Fruit fly (Drosophila melanogaster) whole organism, embryonic: ENCODE measurements around the gene CG16749.

Experiments
- Antp ChIP-seq: fragments of 200-800 bp; sonication (Bioruptor generic); optimal IDR thresholded peaks from 3 replicates; lab custom pipeline; 2016; ENCODE audit warnings: missing biosample characterization, missing genetic modification characterization
- Atf-2 ChIP-seq: fragments of 200-800 bp; sonication (Bioruptor generic); optimal IDR thresholded peaks from 2 replicates; lab custom pipeline; 2016; ENCODE audit warnings: missing biosample characterization, missing genetic modification characterization
- BtbVII ChIP-seq: fragments of 200-800 bp; sonication (Bioruptor generic); optimal IDR thresholded peaks from 3 replicates; lab custom pipeline; 2017; ENCODE audit warnings: missing biosample characterization, mild to moderate bottlenecking, missing genetic modification characterization
- CG11723 ChIP-seq: fragments of 200-800 bp; sonication (Bioruptor generic); optimal IDR thresholded peaks from 2 replicates; lab custom pipeline; 2017; ENCODE audit warnings: missing biosample characterization, mild to moderate bottlenecking, missing genetic modification characterization
- CG12155 ChIP-seq: fragments of 200-800 bp; sonication (Bioruptor generic); optimal IDR thresholded peaks from 3 replicates; lab custom pipeline; 2016; ENCODE audit warnings: missing biosample characterization, missing genetic modification characterization
- CG12659 ChIP-seq: fragments of 200-800 bp; sonication (Bioruptor generic); optimal IDR thresholded peaks from 3 replicates; lab custom pipeline; 2017; ENCODE audit warnings: mild to moderate bottlenecking, missing biosample characterization, missing genetic modification reagents, missing genetic modification characterization
- CG12769 ChIP-seq: fragments of 200-800 bp; sonication (Bioruptor generic); optimal IDR thresholded peaks from 2 replicates; lab custom pipeline; 2019; ENCODE audit warnings: missing biosample characterization, mild to moderate bottlenecking, missing genetic modification characterization, moderate library complexity
- CG12942 ChIP-seq: fragments of 200-800 bp; sonication (Bioruptor generic); optimal IDR thresholded peaks from 3 replicates; lab custom pipeline; 2016; ENCODE audit warnings: missing biosample characterization, missing genetic modification characterization
- CG13296 ChIP-seq: fragments of 200-800 bp; sonication (Bioruptor generic); optimal IDR thresholded peaks from 3 replicates; lab custom pipeline; 2018; ENCODE audit warnings: missing biosample characterization, mild to moderate bottlenecking, missing genetic modification characterization
- CG13624 ChIP-seq: fragments of 200-800 bp; sonication (Bioruptor generic); optimal IDR thresholded peaks from 2 replicates; lab custom pipeline; 2016; ENCODE audit warnings: missing biosample characterization, missing genetic modification characterization
- CG14965 ChIP-seq: fragments of 200-800 bp; sonication (Bioruptor generic); optimal IDR thresholded peaks from 2 replicates; lab custom pipeline; 2016; ENCODE audit warnings: missing biosample characterization, missing genetic modification characterization, borderline replicate concordance
- CG15696 ChIP-seq: fragments of 200-800 bp; sonication (Bioruptor generic); optimal IDR thresholded peaks from 2 replicates; lab custom pipeline; 2019; ENCODE audit warnings: missing biosample characterization, mild to moderate bottlenecking, missing genetic modification characterization, moderate library complexity
- CG1602 ChIP-seq: fragments of 200-800 bp; sonication (Bioruptor generic); optimal IDR thresholded peaks from 3 replicates; lab custom pipeline; 2016; ENCODE audit warnings: missing biosample characterization, missing genetic modification characterization
- CG16815 ChIP-seq: fragments of 200-800 bp; sonication (Bioruptor generic); optimal IDR thresholded peaks from 3 replicates; lab custom pipeline; 2017; ENCODE audit warnings: missing biosample characterization, mild to moderate bottlenecking, missing genetic modification characterization
- CG17568 ChIP-seq: fragments of 200-800 bp; sonication (Bioruptor generic); optimal IDR thresholded peaks from 2 replicates; lab custom pipeline; 2018; ENCODE audit warnings: missing biosample characterization, mild to moderate bottlenecking, missing genetic modification characterization, moderate library complexity
- CG17612 ChIP-seq: fragments of 200-800 bp; sonication (Bioruptor generic); IDR thresholded peaks from 2 replicates; pipeline ENCODE4 v1.3.6; 2022; ENCODE audit warnings: missing biosample characterization, missing genetic modification characterization
- CG2116 ChIP-seq: fragments of 200-800 bp; sonication (Bioruptor generic); optimal IDR thresholded peaks from 3 replicates; lab custom pipeline; 2018; ENCODE audit warnings: missing biosample characterization, mild to moderate bottlenecking, missing genetic modification characterization
- CG2678 ChIP-seq: fragments of 200-800 bp; sonication (Bioruptor generic); optimal IDR thresholded peaks from 3 replicates; lab custom pipeline; 2019; ENCODE audit warnings: missing biosample characterization, mild to moderate bottlenecking, missing genetic modification characterization, moderate library complexity
- CG33213 ChIP-seq: fragments of 200-800 bp; sonication (Bioruptor generic); optimal IDR thresholded peaks from 3 replicates; lab custom pipeline; 2016; ENCODE audit warnings: missing biosample characterization, missing genetic modification characterization
- CG6654 ChIP-seq: fragments of 200-800 bp; sonication (Bioruptor generic); optimal IDR thresholded peaks from 2 replicates; lab custom pipeline; 2017; ENCODE audit warnings: missing biosample characterization, mild to moderate bottlenecking, missing genetic modification characterization
- CG7556 ChIP-seq: fragments of 200-800 bp; sonication (Bioruptor generic); optimal IDR thresholded peaks from 2 replicates; lab custom pipeline; 2017; ENCODE audit warnings: missing biosample characterization, mild to moderate bottlenecking, missing genetic modification characterization
- CG7786 ChIP-seq: fragments of 200-800 bp; sonication (Bioruptor generic); optimal IDR thresholded peaks from 2 replicates; lab custom pipeline; 2016; ENCODE audit warnings: missing biosample characterization, missing genetic modification characterization
- CG7839 ChIP-seq: fragments of 200-800 bp; sonication (Bioruptor generic); optimal IDR thresholded peaks from 3 replicates; lab custom pipeline; 2018; ENCODE audit warnings: missing biosample characterization, mild to moderate bottlenecking, missing genetic modification characterization, moderate library complexity
- CG7928 ChIP-seq: fragments of 200-800 bp; sonication (Bioruptor generic); optimal IDR thresholded peaks from 2 replicates; lab custom pipeline; 2017; ENCODE audit warnings: missing biosample characterization, mild to moderate bottlenecking, missing genetic modification characterization
- CG8089 ChIP-seq: fragments of 200-800 bp; sonication (Bioruptor generic); optimal IDR thresholded peaks from 3 replicates; lab custom pipeline; 2016; ENCODE audit warnings: missing biosample characterization, missing genetic modification characterization
- CG8944 ChIP-seq: fragments of 200-800 bp; sonication (Bioruptor generic); optimal IDR thresholded peaks from 3 replicates; lab custom pipeline; 2016; ENCODE audit warnings: missing biosample characterization, missing genetic modification characterization
- CHES-1-like ChIP-seq: fragments of 200-800 bp; sonication (Bioruptor generic); optimal IDR thresholded peaks from 2 replicates; lab custom pipeline; 2016; ENCODE audit warnings: missing biosample characterization, missing genetic modification characterization
- Camta ChIP-seq: fragments of 200-800 bp; sonication (Bioruptor generic); optimal IDR thresholded peaks from 2 replicates; lab custom pipeline; 2016; ENCODE audit warnings: missing biosample characterization, missing genetic modification characterization
- Hr51 ChIP-seq, 2 experiments: fragments of 200-800 bp; sonication (Bioruptor generic); optimal IDR thresholded peaks; 2 replicates in 1 of 2; 3 replicates in 1 of 2; lab custom pipeline; 2016 to 2018; ENCODE audit warnings: missing biosample characterization in 2 of 2, missing genetic modification characterization in 2 of 2, mild to moderate bottlenecking in 1 of 2, moderate library complexity in 1 of 2
- Hsf ChIP-seq: fragments of 200-800 bp; sonication (Bioruptor generic); optimal IDR thresholded peaks from 3 replicates; lab custom pipeline; 2016; ENCODE audit warnings: missing biosample characterization, missing genetic modification characterization
- Oaz ChIP-seq: fragments of 200-800 bp; sonication (Bioruptor generic); IDR thresholded peaks from 2 replicates; pipeline ENCODE4 v1.3.6; 2022; ENCODE audit warnings: missing biosample characterization, missing genetic modification characterization
- YL-1 ChIP-seq: fragments of 200-800 bp; sonication (Bioruptor generic); optimal IDR thresholded peaks from 3 replicates; lab custom pipeline; 2017; ENCODE audit warnings: missing biosample characterization, mild to moderate bottlenecking, missing genetic modification characterization
- al ChIP-seq: fragments of 200-800 bp; sonication (Bioruptor generic); IDR thresholded peaks from 2 replicates; pipeline ENCODE4 v1.3.6; 2022; ENCODE audit warnings: missing biosample characterization, missing genetic modification characterization
- aop ChIP-seq: fragments of 200-800 bp; sonication (Bioruptor generic); IDR thresholded peaks from 2 replicates; pipeline ENCODE4 v1.3.6; 2022; ENCODE audit warnings: missing biosample characterization, missing genetic modification characterization
- chif ChIP-seq, 2 experiments: fragments of 200-800 bp; sonication (Bioruptor generic); optimal IDR thresholded peaks; 3 replicates each; lab custom pipeline; 2016; ENCODE audit warnings: missing biosample characterization in 2 of 2, missing genetic modification characterization in 2 of 2
- dpn ChIP-seq, 2 experiments: fragments of 200-800 bp; sonication (Bioruptor generic); optimal IDR thresholded peaks; 3 replicates each; lab custom pipeline; 2016; ENCODE audit warnings: missing biosample characterization in 2 of 2, missing genetic modification characterization in 2 of 2
- ewg ChIP-seq: fragments of 200-800 bp; sonication (Bioruptor generic); optimal IDR thresholded peaks from 3 replicates; lab custom pipeline; 2017; ENCODE audit warnings: mild to moderate bottlenecking, missing biosample characterization, missing genetic modification reagents, missing genetic modification characterization
- eyg ChIP-seq: fragments of 200-800 bp; sonication (Bioruptor generic); optimal IDR thresholded peaks from 3 replicates; lab custom pipeline; 2016; ENCODE audit warnings: missing biosample characterization, missing genetic modification characterization
- ftz-f1 ChIP-seq: fragments of 200-800 bp; sonication (Bioruptor generic); optimal IDR thresholded peaks from 2 replicates; lab custom pipeline; 2016; ENCODE audit warnings: missing biosample characterization, missing genetic modification characterization
- grau ChIP-seq: fragments of 200-800 bp; optimal IDR thresholded peaks from 3 replicates; lab custom pipeline; 2019; ENCODE audit warnings: missing biosample characterization, mild to moderate bottlenecking, missing genetic modification characterization, moderate library complexity
- lab ChIP-seq: fragments of 200-800 bp; sonication (Bioruptor generic); optimal IDR thresholded peaks from 3 replicates; lab custom pipeline; 2017; ENCODE audit warnings: missing biosample characterization, missing genetic modification characterization, mild to moderate bottlenecking, moderate library complexity, missing genetic modification reagents
- org-1 ChIP-seq: fragments of 200-800 bp; sonication (Bioruptor generic); optimal IDR thresholded peaks from 2 replicates; lab custom pipeline; 2017; ENCODE audit warnings: missing biosample characterization, missing genetic modification characterization
- pzg ChIP-seq: fragments of 200-800 bp; sonication (Bioruptor generic); optimal IDR thresholded peaks from 3 replicates; lab custom pipeline; 2018; ENCODE audit warnings: missing biosample characterization, mild to moderate bottlenecking, missing genetic modification characterization, moderate library complexity
- sens ChIP-seq: fragments of 200-800 bp; sonication (Bioruptor generic); peaks from one replicate; lab custom pipeline; 2016; ENCODE audit warnings: missing biosample characterization, missing genetic modification characterization
- slp2 ChIP-seq: fragments of 200-800 bp; sonication (Bioruptor generic); optimal IDR thresholded peaks from 2 replicates; lab custom pipeline; 2016; ENCODE audit warnings: missing biosample characterization, missing genetic modification characterization
- tap ChIP-seq: fragments of 200-800 bp; optimal IDR thresholded peaks from 3 replicates; lab custom pipeline; 2019; ENCODE audit warnings: missing biosample characterization, mild to moderate bottlenecking, missing genetic modification characterization, moderate library complexity
- wor ChIP-seq: fragments of 200-800 bp; sonication (Bioruptor generic); IDR thresholded peaks from 2 replicates; pipeline ENCODE4 v1.3.6; 2022; ENCODE audit warnings: missing biosample characterization, missing genetic modification characterization
- zf30C ChIP-seq: fragments of 200-800 bp; sonication (Bioruptor generic); optimal IDR thresholded peaks from 3 replicates; lab custom pipeline; 2018; ENCODE audit warnings: missing biosample characterization, mild to moderate bottlenecking, missing genetic modification characterization

CG16749 gene

dm6 chr3R:9351415-9352379 is 20.0 kb upstream of the CG16749 start (continued):
- TF ChIP-seq eyg (peak; percentile 72), CG17568 (GFP tag; lab: Kevin White, UChicago) (peak; percentile 69), CG11723 (GFP tag; lab: Kevin White, UChicago) (no peak), ftz-f1 (GFP tag; lab: Kevin White, UChicago) (peak; percentile 69), Camta (peak; percentile 54), CG7556 (GFP tag; lab: Kevin White, UChicago) (peak; percentile 70), CG13624 (peak; percentile 79), Hr51 (GFP tag; optimal IDR thresholded peaks at IDR 0.05; lab: Kevin White, UChicago) (peak; percentile 20 to 83), wor (GFP tag; lab: Robert Waterston, UW) (no peak), Oaz (GFP tag; lab: Robert Waterston, UW) (no peak), chif (GFP tag; optimal IDR thresholded peaks at IDR 0.05; lab: Kevin White, UChicago) (peak; percentile 34 to 40), CG7839 (peak; percentile 74), CG2116 (GFP tag; lab: Kevin White, UChicago) (peak; percentile 25), Hsf (GFP tag; lab: Kevin White, UChicago) (peak; percentile 65), BtbVII (GFP tag; lab: Kevin White, UChicago) (peak; percentile 82), CG17612 (GFP tag; lab: Robert Waterston, UW) (no peak), CG12942 (GFP tag; lab: Kevin White, UChicago) (peak; percentile 32), CG12155 (GFP tag; lab: Kevin White, UChicago) (peak; percentile 69), dpn (GFP tag; optimal IDR thresholded peaks at IDR 0.05; lab: Kevin White, UChicago) (peak; percentile 63 to 71), tap (tag; lab: Kevin White, UChicago) (peak; percentile 7), CG14965 (GFP tag; lab: Kevin White, UChicago) (no peak), CG12769 (tag; lab: Kevin White, UChicago) (peak; percentile 71), CG7928 (GFP tag; lab: Kevin White, UChicago) (peak; percentile 54), CG2678 (tag; lab: Kevin White, UChicago) (peak; percentile 84), YL-1 (no peak), ewg (peak; percentile 19), aop (GFP tag; lab: Robert Waterston, UW) (no peak), CG16815 (GFP tag; lab: Kevin White, UChicago) (peak; percentile 27), pzg (GFP tag; lab: Kevin White, UChicago) (peak; percentile 3), CG15696 (peak; percentile 7), grau (tag; lab: Kevin White, UChicago) (peak; percentile 76), CG12659 (GFP tag; lab: Kevin White, UChicago) (peak; percentile 49), CG1602 (GFP tag; lab: Kevin White, UChicago) (peak; percentile 46), zf30C (GFP tag; lab: Kevin White, UChicago) (peak; percentile 66), CHES-1-like (GFP tag; lab: Kevin White, UChicago) (peak; percentile 59), Antp (peak; percentile 1), lab (GFP tag; lab: Kevin White, UChicago) (peak; percentile 88), CG7786 (GFP tag; lab: Kevin White, UChicago) (peak; percentile 59), CG13296 (peak; percentile 38), CG8089 (GFP tag; lab: Kevin White, UChicago) (peak; percentile 28), sens (GFP tag; lab: Kevin White, UChicago) (peak; percentile 89), CG33213 (GFP tag; lab: Kevin White, UChicago) (no peak), Atf-2 (peak; percentile 56), CG8944 (GFP tag; lab: Kevin White, UChicago) (peak; percentile 19), org-1 (peak; percentile 36), CG6654 (GFP tag; lab: Kevin White, UChicago) (no peak), al (GFP tag; lab: Robert Waterston, UW) (no peak), slp2 (GFP tag; lab: Kevin White, UChicago) (peak; percentile 0)
